Fruit fly (Drosophila melanogaster): Measurements from ENCODE around the gene GatC.
A peak's percentile ranks its signal among the peaks of the same experiment; 100 is the strongest.

Gene GatC

DNA sequence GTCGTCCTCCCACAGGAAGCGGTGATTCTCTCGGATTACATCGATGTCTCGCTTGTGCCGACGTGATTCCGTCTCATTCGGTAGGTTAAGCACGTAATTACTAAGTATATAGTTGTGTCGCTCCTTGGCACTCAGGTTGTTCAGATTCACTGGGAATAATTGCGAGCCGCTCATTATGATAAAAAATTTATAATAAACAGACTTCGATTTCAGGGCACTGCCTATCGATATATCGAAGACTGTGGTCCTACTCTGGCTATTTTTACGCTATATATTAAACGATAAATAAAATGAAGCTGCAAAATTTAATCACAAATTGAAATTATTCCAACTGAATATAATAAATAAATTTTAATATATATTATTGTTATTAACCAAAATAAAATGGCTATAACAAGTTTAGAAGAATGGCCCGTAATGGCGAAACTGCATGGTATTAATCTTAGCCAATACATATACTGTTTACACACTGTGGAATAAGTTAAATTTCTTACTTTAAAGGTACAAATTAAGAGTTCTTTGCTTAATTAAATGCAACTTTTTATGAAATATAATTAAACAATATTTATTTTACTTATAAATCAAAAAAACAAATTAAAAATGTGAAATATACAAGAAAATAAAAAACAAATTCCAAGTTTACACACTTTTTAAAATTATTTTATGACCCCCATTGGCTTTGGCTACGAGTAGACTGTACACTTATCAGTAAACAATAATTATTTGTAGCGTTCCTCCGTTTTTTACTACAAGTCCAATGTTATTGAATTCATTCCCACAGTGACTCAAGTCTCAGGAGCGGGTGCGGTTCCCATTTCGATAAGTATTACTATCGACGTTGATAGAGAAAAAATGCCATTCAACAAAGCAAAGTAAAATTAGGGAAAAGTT, 49.4 kb downstream of the GatC start, which contains the start of gene Eato (continued):
- TF ChIP-seq HHEX (GFP tag; optimal IDR thresholded peaks at IDR 0.05), result no peak
- peak; percentile 9 for TF ChIP-seq CG10267 (tag; optimal IDR thresholded peaks at IDR 0.05)
- peak; percentile 11; the same call in 1 of the 4 replicates for TF ChIP-seq Gug (GFP tag; IDR thresholded peaks at IDR 0.05)
- no peak for TF ChIP-seq Drgx (GFP tag; IDR thresholded peaks at IDR 0.05)
- peak; percentile 55 for TF ChIP-seq unc-4 (GFP tag; IDR thresholded peaks at IDR 0.05; ENCODE audit: partially characterized antibody)
- peak; percentile 7 for TF ChIP-seq ind (GFP tag; optimal IDR thresholded peaks at IDR 0.05)
- TF ChIP-seq CG12071 (GFP tag; optimal IDR thresholded peaks at IDR 0.05), result no peak
- TF ChIP-seq CG30431 (GFP tag; optimal IDR thresholded peaks at IDR 0.05), result no peak
- no peak for TF ChIP-seq Hey (tag; optimal IDR thresholded peaks at IDR 0.05)
- peak; percentile 23 for TF ChIP-seq sd (tag; optimal IDR thresholded peaks at IDR 0.05)
- TF ChIP-seq CG30020 (tag; optimal IDR thresholded peaks at IDR 0.05), result peak; percentile 71
- no peak for TF ChIP-seq lov (optimal IDR thresholded peaks at IDR 0.05)
- no peak for TF ChIP-seq lov (GFP tag; IDR thresholded peaks at IDR 0.05)
- 0 out of 2 replicates have a peak, but pooled peaks have one; percentile 6 for TF ChIP-seq E2f2 (GFP tag; IDR thresholded peaks at IDR 0.05)
- TF ChIP-seq knrl (GFP tag; IDR thresholded peaks at IDR 0.05; ENCODE audit: partially characterized antibody), result peak; percentile 38; the same call in 2 of the 3 replicates
- TF ChIP-seq sob (GFP tag; IDR thresholded peaks at IDR 0.05), result no peak
- no peak for TF ChIP-seq odd (GFP tag; optimal IDR thresholded peaks at IDR 0.05)
- peak; percentile 25 for TF ChIP-seq nmo (GFP tag; optimal IDR thresholded peaks at IDR 0.05)
- TF ChIP-seq run (tag; optimal IDR thresholded peaks at IDR 0.05), result no peak
- peak; percentile 50 for TF ChIP-seq Bgb (GFP tag; IDR thresholded peaks at IDR 0.05; ENCODE audit: partially characterized antibody)
- no peak for TF ChIP-seq Ets65A (GFP tag)
- no peak for TF ChIP-seq CG10959 (GFP tag; IDR thresholded peaks at IDR 0.05)
- TF ChIP-seq CG9876 (GFP tag; optimal IDR thresholded peaks at IDR 0.05), result no peak
- TF ChIP-seq CG14965 (GFP tag; optimal IDR thresholded peaks at IDR 0.05; ENCODE audit: borderline replicate concordance), result no peak
- peak; percentile 66 for TF ChIP-seq BEAF-32 (GFP tag; optimal IDR thresholded peaks at IDR 0.05)
- peak; percentile 47; the same call in 1 of the 3 replicates for TF ChIP-seq CG7963 (GFP tag; IDR thresholded peaks at IDR 0.05; ENCODE audit: partially characterized antibody)
- TF ChIP-seq Dp (GFP tag; optimal IDR thresholded peaks at IDR 0.05), result no peak
- TF ChIP-seq CG4328 (GFP tag; optimal IDR thresholded peaks at IDR 0.05), result no peak
- TF ChIP-seq CG14860 (GFP tag; IDR thresholded peaks at IDR 0.05; ENCODE audit: partially characterized antibody), result peak; percentile 28; the same call in 1 of the 3 replicates
- TF ChIP-seq Dll (GFP tag; IDR thresholded peaks at IDR 0.05; ENCODE audit: partially characterized antibody), result peak; percentile 65
- peak; percentile 52; the same call in 1 of the 3 replicates for TF ChIP-seq hb (GFP tag; IDR thresholded peaks at IDR 0.05; ENCODE audit: partially characterized antibody)
- TF ChIP-seq otp (GFP tag; IDR thresholded peaks at IDR 0.05), result no peak
- TF ChIP-seq phol (tag; optimal IDR thresholded peaks at IDR 0.05), result peak; percentile 38
- TF ChIP-seq tup (GFP tag; optimal IDR thresholded peaks at IDR 0.05), result no peak
- TF ChIP-seq CG4820 (GFP tag; optimal IDR thresholded peaks at IDR 0.05), result no peak
- no peak for TF ChIP-seq Hmx (GFP tag; optimal IDR thresholded peaks at IDR 0.05)
- TF ChIP-seq Stat92E (GFP tag; optimal IDR thresholded peaks at IDR 0.05), result no peak
- TF ChIP-seq caup (GFP tag; optimal IDR thresholded peaks at IDR 0.05; ENCODE audit: severe bottlenecking), result no peak
- TF ChIP-seq CG4854 (GFP tag; optimal IDR thresholded peaks at IDR 0.05), result no peak
- TF ChIP-seq CG34422 (GFP tag; IDR thresholded peaks at IDR 0.05), result 0 out of 3 replicates have a peak, but pooled peaks have one; percentile 26
- TF ChIP-seq hbn (GFP tag; IDR thresholded peaks at IDR 0.05; ENCODE audit: partially characterized antibody), result peak; percentile 38; the same call in 1 of the 2 replicates
- TF ChIP-seq CG10321 (GFP tag; IDR thresholded peaks at IDR 0.05), result no peak
- TF ChIP-seq CG2199 (GFP tag; IDR thresholded peaks at IDR 0.05), result no peak
- TF ChIP-seq E2f1 (GFP tag; IDR thresholded peaks at IDR 0.05), result no peak
- peak; percentile 25 for TF ChIP-seq gfzf (GFP tag; optimal IDR thresholded peaks at IDR 0.05)
- no peak for TF ChIP-seq Myb (GFP tag; optimal IDR thresholded peaks at IDR 0.05)
- TF ChIP-seq ssp (GFP tag; IDR thresholded peaks at IDR 0.05), result peak; percentile 67
